Fruit fly (Drosophila melanogaster): ENCODE data around the gene CG13847.

Gene CG13847

DNA sequence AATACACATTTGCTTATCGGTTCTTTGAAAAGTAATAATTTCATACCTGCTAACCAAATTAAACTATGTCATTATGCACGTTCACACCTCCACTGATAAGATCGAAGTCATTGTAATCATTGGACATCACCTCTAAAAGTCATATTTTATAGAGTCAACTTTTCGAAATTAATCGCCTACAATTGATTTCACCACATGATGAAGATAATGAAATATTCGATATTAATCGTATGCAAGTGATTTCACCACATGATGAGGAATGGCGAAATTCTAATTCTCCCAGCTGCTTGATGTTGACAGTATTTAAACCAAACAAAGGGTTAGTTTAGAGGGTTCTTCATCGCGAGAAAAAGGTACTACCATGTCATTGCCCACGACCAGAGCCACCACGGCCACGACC lies 60.3 kb downstream of the CG13847 start, which contains the start of gene CG18596 (continued):
- TF ChIP-seq wdn (GFP tag; IDR thresholded peaks at IDR 0.05) (no peak), CG9817 (tag; optimal IDR thresholded peaks at IDR 0.05) (no peak), BEAF-32 (GFP tag; optimal IDR thresholded peaks at IDR 0.05) (peak; percentile 88), zf30C (GFP tag; optimal IDR thresholded peaks at IDR 0.05) (no peak), zen (tag; optimal IDR thresholded peaks at IDR 0.05) (no peak), E2f2 (GFP tag; IDR thresholded peaks at IDR 0.05) (peak; percentile 86), Med (GFP tag) (peak; percentile 55)

Measured in whole organism, embryonic.